Worm (Caenorhabditis elegans): ENCODE measurements around the gene nhr-105.

The nhr-105 gene

DNA sequence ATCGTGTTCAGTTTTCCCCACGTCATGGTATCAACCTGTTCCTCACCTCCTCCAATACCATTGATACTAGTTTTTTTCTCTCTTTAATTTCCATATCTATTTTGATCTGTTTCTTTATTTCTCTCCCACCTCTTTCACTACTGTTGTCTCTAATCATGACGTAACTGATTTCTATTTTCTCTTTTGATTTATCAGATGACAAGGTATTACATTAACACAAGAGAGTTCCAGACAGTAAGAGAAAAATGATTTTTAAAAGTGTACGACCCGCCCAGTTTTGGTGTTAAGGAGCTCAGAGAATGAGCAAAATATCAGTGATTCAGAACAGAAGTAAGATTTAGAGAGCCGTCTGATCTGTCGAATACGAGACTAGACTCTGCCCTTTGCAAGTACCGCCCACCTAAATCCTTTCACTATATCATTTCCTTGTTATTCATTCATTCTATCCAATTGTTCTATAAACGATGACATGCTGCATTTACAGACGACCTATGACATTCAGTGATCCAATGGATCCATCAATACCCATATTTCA lies at the start of gene nhr-105:
nhr-105 (plus strand) TSS at position 485 of the 535 bp plus-strand sequence.
- TF ChIP-seq fkh-10 (GFP tag; optimal IDR thresholded peaks at IDR 0.05) (no peak), mdl-1 (tag; optimal IDR thresholded peaks at IDR 0.05) (peak in 1 of 2 experiments; percentile 6), jun-1 (tag; optimal IDR thresholded peaks at IDR 0.05) (peak; percentile 28), unc-98 (GFP tag; IDR thresholded peaks at IDR 0.05) (no peak), C34B4.2 (tag; optimal IDR thresholded peaks at IDR 0.05) (no peak), fos-1 (tag; optimal IDR thresholded peaks at IDR 0.05) (peak; percentile 82), nhr-77 (tag; optimal IDR thresholded peaks at IDR 0.05) (no peak), nhr-11 (tag; optimal IDR thresholded peaks at IDR 0.05) (no peak), hpl-2 (GFP tag; optimal IDR thresholded peaks at IDR 0.05) (peak; percentile 22), pax-3 (tag; optimal IDR thresholded peaks at IDR 0.05) (peak; percentile 74), ceh-63 (GFP tag; optimal IDR thresholded peaks at IDR 0.05) (no peak), lin-13 (GFP tag; optimal IDR thresholded peaks at IDR 0.05) (peak; percentile 39), sptf-1 (tag; optimal IDR thresholded peaks at IDR 0.05) (no peak), nhr-85 (tag) (peak; percentile 96), mep-1 (tag; optimal IDR thresholded peaks at IDR 0.05) (peak; percentile 44), nhr-47 (tag; optimal IDR thresholded peaks at IDR 0.05) (peak; percentile 73), efl-1 (optimal IDR thresholded peaks at IDR 0.05) (peak; percentile 8 to 41), efl-1 (GFP tag; optimal IDR thresholded peaks at IDR 0.05 in 1 of 2) (no peak), mef-2 (tag; optimal IDR thresholded peaks at IDR 0.05) (no peak), vab-15 (tag; optimal IDR thresholded peaks at IDR 0.05) (no peak), sup-37 (GFP tag; optimal IDR thresholded peaks at IDR 0.05) (peak; percentile 36), nhr-90 (tag; optimal IDR thresholded peaks at IDR 0.05; ENCODE audit: poor library complexity) (peak; percentile 71), fkh-8 (tag; optimal IDR thresholded peaks at IDR 0.05) (peak; percentile 83), zag-1 (tag; optimal IDR thresholded peaks at IDR 0.05) (no peak), pag-3 (tag; optimal IDR thresholded peaks at IDR 0.05; ENCODE audit: borderline replicate concordance, insufficient read depth) (no peak), F16B12.6 (tag; optimal IDR thresholded peaks at IDR 0.05) (no peak), irx-1 (tag; optimal IDR thresholded peaks at IDR 0.05) (no peak), lsy-2 (tag; optimal IDR thresholded peaks at IDR 0.05) (peak; percentile 38 to 61), nhr-12 (tag; optimal IDR thresholded peaks at IDR 0.05) (no peak), snu-23 (GFP tag; optimal IDR thresholded peaks at IDR 0.05) (peak; percentile 79), elt-3 (tag; optimal IDR thresholded peaks at IDR 0.05) (peak in 4 of 6 experiments; percentile 23 to 71 (median 65)), nhr-84 (tag; optimal IDR thresholded peaks at IDR 0.05) (no peak), unc-62 (GFP tag; optimal IDR thresholded peaks at IDR 0.05) (no peak), lin-15B (tag; optimal IDR thresholded peaks at IDR 0.05) (no peak), ceh-8 (GFP tag; optimal IDR thresholded peaks at IDR 0.05) (no peak), grh-1 (GFP tag; IDR thresholded peaks at IDR 0.05) (peak; percentile 73), fkh-4 (tag; optimal IDR thresholded peaks at IDR 0.05; ENCODE audit: borderline replicate concordance) (no peak), aly-2 (tag; optimal IDR thresholded peaks at IDR 0.05) (no peak), nhr-28 (tag; optimal IDR thresholded peaks at IDR 0.05) (no peak), pqm-1 (tag; optimal IDR thresholded peaks at IDR 0.05) (no peak), tlp-1 (tag; optimal IDR thresholded peaks at IDR 0.05) (no peak), ama-1 (optimal IDR thresholded peaks at IDR 0.05) (no peak), C16A3.4 (tag; optimal IDR thresholded peaks at IDR 0.05) (no peak), lin-14 (GFP tag; optimal IDR thresholded peaks at IDR 0.05) (peak; percentile 79), dsc-1 (tag; optimal IDR thresholded peaks at IDR 0.05) (peak; percentile 82), tbx-2 (tag; optimal IDR thresholded peaks at IDR 0.05) (peak; percentile 62), ceh-88 (GFP tag; IDR thresholded peaks at IDR 0.05) (no peak), efl-3 (GFP tag; optimal IDR thresholded peaks at IDR 0.05) (no peak), C04F5.9 (tag; optimal IDR thresholded peaks at IDR 0.05) (no peak), nhr-71 (tag; optimal IDR thresholded peaks at IDR 0.05) (peak; percentile 88), nhr-76 (tag; optimal IDR thresholded peaks at IDR 0.05) (no peak), snpc-4 (tag; optimal IDR thresholded peaks at IDR 0.05) (no peak), unc-30 (tag; optimal IDR thresholded peaks at IDR 0.05) (no peak), mab-9 (GFP tag; IDR thresholded peaks at IDR 0.05) (no peak), skn-1 (tag; optimal IDR thresholded peaks at IDR 0.05) (peak; percentile 25)
